Fruit fly (Drosophila melanogaster): Measurements from ENCODE around the gene CG42507.

CG42507 gene

dm6 chr3L:14782626-14783362 is 25.0 kb upstream of the CG42507 start:
- TF ChIP-seq CG17801 (GFP tag; optimal IDR thresholded peaks at IDR 0.05; ENCODE audit: partially characterized antibody) = peak; percentile 32

dm6 chr3L:14781863-14782218 is 24.1 kb upstream of the CG42507 start:
- no peak for TF ChIP-seq CG17801 (GFP tag; optimal IDR thresholded peaks at IDR 0.05; ENCODE audit: partially characterized antibody)

dm6 chr3L:14781082-14781862 is 23.5 kb upstream of the CG42507 start:
- TF ChIP-seq CG17801 (GFP tag; optimal IDR thresholded peaks at IDR 0.05; ENCODE audit: partially characterized antibody) = peak; percentile 81

dm6 chr3L:14780187-14780586 is 22.4 kb upstream of the CG42507 start:
- peak; percentile 61 for TF ChIP-seq CG17801 (GFP tag; optimal IDR thresholded peaks at IDR 0.05; ENCODE audit: partially characterized antibody)

dm6 chr3L:14779289-14779688 is 21.5 kb upstream of the CG42507 start:
- no peak for TF ChIP-seq CG17801 (GFP tag; optimal IDR thresholded peaks at IDR 0.05; ENCODE audit: partially characterized antibody)

dm6 chr3L:14775711-14776660 is 18.2 kb upstream of the CG42507 start, which contains the start of gene mop:
Gene mop, minus strand, starts transcription at chr3L:14776129.
- no peak for TF ChIP-seq CG17801 (GFP tag; optimal IDR thresholded peaks at IDR 0.05; ENCODE audit: partially characterized antibody)

dm6 chr3L:14769183-14769582 is 11.4 kb upstream of the CG42507 start, which contains the start of gene Mgat4b:
Gene Mgat4b, minus strand, starts transcription at chr3L:14769283.
- TF ChIP-seq CG17801 (GFP tag; optimal IDR thresholded peaks at IDR 0.05; ENCODE audit: partially characterized antibody) = no peak

dm6 chr3L:14761837-14762785 is 4.3 kb upstream of the CG42507 start, which contains the start of the genes Tsen34 and Mgat4a:
Gene Tsen34, minus strand, starts transcription at chr3L:14761844.
Gene Mgat4a, plus strand, starts transcription at chr3L:14762028.
- peak; percentile 46 for TF ChIP-seq CG17801 (GFP tag; optimal IDR thresholded peaks at IDR 0.05; ENCODE audit: partially characterized antibody)

dm6 chr3L:14760949-14761348 is 3.2 kb upstream of the CG42507 start, which contains the start of gene Trl:
Gene Trl, minus strand, starts transcription at chr3L:14761049.
- no peak for TF ChIP-seq CG17801 (GFP tag; optimal IDR thresholded peaks at IDR 0.05; ENCODE audit: partially characterized antibody)

dm6 chr3L:14759984-14760626 is 2.3 kb upstream of the CG42507 start:
- peak; percentile 25 for TF ChIP-seq CG17801 (GFP tag; optimal IDR thresholded peaks at IDR 0.05; ENCODE audit: partially characterized antibody)

- peak; percentile 99 for TF ChIP-seq CG17801 (GFP tag; optimal IDR thresholded peaks at IDR 0.05; ENCODE audit: partially characterized antibody)
Measured at dm6 chr3L:14759097-14759795, 1.5 kb upstream of the CG42507 start.

- no peak for TF ChIP-seq CG17801 (GFP tag; optimal IDR thresholded peaks at IDR 0.05; ENCODE audit: partially characterized antibody)
Measured at dm6 chr3L:14758730-14759096, 951 bp upstream of the CG42507 start.
